Fruit fly (Drosophila melanogaster) whole organism, embryonic: ENCODE measurements around the gene CG5882.

Experiments used
- ATbp ChIP-seq: fragments of 200-800 bp; sonication (Bioruptor generic); optimal IDR thresholded peaks from 2 replicates; lab custom pipeline; 2017; ENCODE audit warnings: missing biosample characterization, mild to moderate bottlenecking, missing genetic modification characterization, missing genetic modification reagents
- Atf6 ChIP-seq: fragments of 200-800 bp; sonication (Bioruptor generic); IDR thresholded peaks from 2 replicates; pipeline ENCODE4 v1.3.6; 2022; ENCODE audit warnings: missing biosample characterization, missing genetic modification characterization
- CG10274 ChIP-seq: fragments of 200-800 bp; sonication (Bioruptor generic); optimal IDR thresholded peaks from 3 replicates; lab custom pipeline; 2017; ENCODE audit warnings: missing biosample characterization, mild to moderate bottlenecking, missing genetic modification characterization
- CG10366 ChIP-seq: fragments of 200-800 bp; sonication (Bioruptor generic); IDR thresholded peaks from 2 replicates; pipeline ENCODE4 v1.3.6; 2022; ENCODE audit warnings: missing biosample characterization, missing genetic modification characterization
- CG10462 ChIP-seq: fragments of 200-800 bp; sonication (Bioruptor generic); optimal IDR thresholded peaks from 2 replicates; lab custom pipeline; 2016; ENCODE audit warnings: missing biosample characterization, missing genetic modification characterization
- CG11695 ChIP-seq: fragments of 200-800 bp; sonication (Bioruptor generic); IDR thresholded peaks from 3 replicates; pipeline ENCODE4 v1.3.6; 2022; ENCODE audit warnings: missing biosample characterization, missing genetic modification characterization
- CG13296 ChIP-seq: fragments of 200-800 bp; sonication (Bioruptor generic); optimal IDR thresholded peaks from 3 replicates; lab custom pipeline; 2018; ENCODE audit warnings: missing biosample characterization, mild to moderate bottlenecking, missing genetic modification characterization
- CG14710 ChIP-seq: fragments of 200-800 bp; sonication (Bioruptor generic); optimal IDR thresholded peaks from 3 replicates; lab custom pipeline; 2019; ENCODE audit warnings: missing biosample characterization, mild to moderate bottlenecking, missing genetic modification characterization, moderate library complexity
- CG15269 ChIP-seq: fragments of 200-800 bp; sonication (Bioruptor generic); optimal IDR thresholded peaks from 2 replicates; lab custom pipeline; 2018; ENCODE audit warnings: missing biosample characterization, mild to moderate bottlenecking, missing genetic modification characterization, moderate library complexity
- CG16813 ChIP-seq: fragments of 200-800 bp; sonication (Bioruptor generic); IDR thresholded peaks from 3 replicates; pipeline ENCODE4 v1.3.6; 2022; ENCODE audit warnings: missing biosample characterization, missing genetic modification characterization; ENCODE audit not compliant: partially characterized antibody
- CG17359 ChIP-seq: fragments of 200-800 bp; sonication (Bioruptor generic); optimal IDR thresholded peaks from 3 replicates; lab custom pipeline; 2018; ENCODE audit warnings: missing biosample characterization, mild to moderate bottlenecking, missing genetic modification characterization, moderate library complexity
- CG18262 ChIP-seq: fragments of 200-800 bp; optimal IDR thresholded peaks from 3 replicates; lab custom pipeline; 2019; ENCODE audit warnings: missing biosample characterization, mild to moderate bottlenecking, missing genetic modification characterization, moderate library complexity
- CG2120 ChIP-seq: fragments of 200-800 bp; sonication (Bioruptor generic); optimal IDR thresholded peaks from 3 replicates; lab custom pipeline; 2016; ENCODE audit warnings: missing biosample characterization, missing genetic modification characterization
- CG2712 ChIP-seq: fragments of 200-800 bp; optimal IDR thresholded peaks from 3 replicates; lab custom pipeline; 2019; ENCODE audit warnings: missing biosample characterization, mild to moderate bottlenecking, missing genetic modification characterization, moderate library complexity
- CG33213 ChIP-seq: fragments of 200-800 bp; sonication (Bioruptor generic); optimal IDR thresholded peaks from 3 replicates; lab custom pipeline; 2016; ENCODE audit warnings: missing biosample characterization, missing genetic modification characterization
- CG34376 ChIP-seq: fragments of 200-800 bp; sonication (Bioruptor generic); optimal IDR thresholded peaks from 2 replicates; lab custom pipeline; 2018; ENCODE audit warnings: missing biosample characterization, mild to moderate bottlenecking, missing genetic modification characterization
- CG3995 ChIP-seq: fragments of 200-800 bp; sonication (Bioruptor generic); optimal IDR thresholded peaks from 3 replicates; lab custom pipeline; 2016; ENCODE audit warnings: missing biosample characterization, missing genetic modification characterization
- CG4617 ChIP-seq: fragments of 200-800 bp; sonication (Bioruptor generic); optimal IDR thresholded peaks from 3 replicates; lab custom pipeline; 2016; ENCODE audit warnings: missing biosample characterization, missing genetic modification characterization, borderline replicate concordance
- CG5180 ChIP-seq: fragments of 200-800 bp; sonication (Bioruptor generic); optimal IDR thresholded peaks from 3 replicates; lab custom pipeline; 2017; ENCODE audit warnings: missing biosample characterization, missing genetic modification characterization, mild to moderate bottlenecking, moderate library complexity, missing genetic modification reagents
- CG7745 ChIP-seq: fragments of 200-800 bp; sonication (Bioruptor generic); optimal IDR thresholded peaks from 2 replicates; lab custom pipeline; 2018; ENCODE audit warnings: missing biosample characterization, mild to moderate bottlenecking, missing genetic modification characterization, moderate library complexity
- CG7839 ChIP-seq: fragments of 200-800 bp; sonication (Bioruptor generic); optimal IDR thresholded peaks from 3 replicates; lab custom pipeline; 2018; ENCODE audit warnings: missing biosample characterization, mild to moderate bottlenecking, missing genetic modification characterization, moderate library complexity
- CG7963 ChIP-seq: fragments of 200-800 bp; sonication (Bioruptor generic); IDR thresholded peaks from 3 replicates; pipeline ENCODE4 v1.3.6; 2022; ENCODE audit warnings: missing biosample characterization, missing genetic modification characterization; ENCODE audit not compliant: partially characterized antibody
- CG8388 ChIP-seq: fragments of 200-800 bp; sonication (Bioruptor generic); optimal IDR thresholded peaks from 2 replicates; lab custom pipeline; 2019; ENCODE audit warnings: missing biosample characterization, mild to moderate bottlenecking, missing genetic modification characterization, moderate library complexity
- CoRest ChIP-seq: fragments of 200-800 bp; sonication (Bioruptor generic); optimal IDR thresholded peaks from 3 replicates; lab custom pipeline; 2018; ENCODE audit warnings: missing biosample characterization, mild to moderate bottlenecking, missing genetic modification characterization, moderate library complexity
- Dbx ChIP-seq: fragments of 200-800 bp; sonication (Bioruptor generic); IDR thresholded peaks from 3 replicates; pipeline ENCODE4 v1.3.6; 2022; ENCODE audit warnings: missing biosample characterization, missing genetic modification characterization
- Dip2 ChIP-seq: fragments of 200-800 bp; sonication (Bioruptor generic); IDR thresholded peaks from 2 replicates; pipeline ENCODE4 v1.3.6; 2022; ENCODE audit warnings: missing biosample characterization, missing genetic modification characterization
- Dip3 ChIP-seq: fragments of 200-800 bp; sonication (Bioruptor generic); optimal IDR thresholded peaks from 3 replicates; lab custom pipeline; 2016; ENCODE audit warnings: missing biosample characterization, missing genetic modification characterization
- ERR ChIP-seq: fragments of 200-800 bp; sonication (Bioruptor generic); optimal IDR thresholded peaks from 2 replicates; lab custom pipeline; 2016; ENCODE audit warnings: missing biosample characterization, missing genetic modification characterization
- Eip74EF ChIP-seq, 2 experiments: fragments of 200-800 bp in 1 of 2; fragments of >200 bp in 1 of 2; sonication (Bioruptor generic) in 1 of 2; optimal IDR thresholded peaks; 2 replicates each; lab custom pipeline; 2017 to 2019; ENCODE audit warnings: missing biosample characterization in 2 of 2, missing genetic modification characterization in 2 of 2, mild to moderate bottlenecking in 1 of 2, moderate library complexity in 1 of 2
- GATAe ChIP-seq: fragments of 200-800 bp; sonication (Bioruptor generic); conservative IDR thresholded peaks from 2 replicates; pipeline ENCODE4 v1.3.6; 2022; ENCODE audit warnings: missing biosample characterization, missing genetic modification characterization
- HHEX ChIP-seq: fragments of 200-800 bp; sonication (Bioruptor generic); optimal IDR thresholded peaks from 3 replicates; lab custom pipeline; 2017; ENCODE audit warnings: missing biosample characterization, mild to moderate bottlenecking, missing genetic modification characterization, missing genetic modification reagents
- HLH3B ChIP-seq: fragments of 200-800 bp; sonication (Bioruptor generic); IDR thresholded peaks from 2 replicates; pipeline ENCODE4 v1.3.6; 2022; ENCODE audit warnings: missing biosample characterization, missing genetic modification characterization
- HLH4C ChIP-seq: fragments of 200-800 bp; sonication (Bioruptor generic); IDR thresholded peaks from 3 replicates; pipeline ENCODE4 v1.3.6; 2022; ENCODE audit warnings: missing biosample characterization, missing genetic modification characterization; ENCODE audit not compliant: partially characterized antibody
- Med ChIP-seq: fragments of 200-800 bp; sonication (Bioruptor generic); peaks from one replicate; lab custom pipeline; 2016; ENCODE audit warnings: missing biosample characterization, missing genetic modification characterization, mild to moderate bottlenecking, inconsistent platforms, moderate library complexity
- Spps ChIP-seq: fragments of 200-800 bp; sonication (Bioruptor generic); optimal IDR thresholded peaks from 2 replicates; lab custom pipeline; 2018; ENCODE audit warnings: missing biosample characterization, mild to moderate bottlenecking, missing genetic modification characterization
- az2 ChIP-seq: fragments of 200-800 bp; sonication (Bioruptor generic); optimal IDR thresholded peaks from 3 replicates; lab custom pipeline; 2016; ENCODE audit warnings: missing biosample characterization, missing genetic modification characterization
- cad ChIP-seq: fragments of >200 bp; optimal IDR thresholded peaks from 2 replicates; lab custom pipeline; 2017; ENCODE audit warnings: missing biosample characterization, missing genetic modification characterization
- dysf ChIP-seq: fragments of 200-800 bp; sonication (Bioruptor generic); IDR thresholded peaks from 3 replicates; pipeline ENCODE4 v1.3.6; 2022; ENCODE audit warnings: missing biosample characterization, missing genetic modification characterization
- eyg ChIP-seq: fragments of 200-800 bp; sonication (Bioruptor generic); optimal IDR thresholded peaks from 3 replicates; lab custom pipeline; 2016; ENCODE audit warnings: missing biosample characterization, missing genetic modification characterization
- grn ChIP-seq: fragments of 200-800 bp; sonication (Bioruptor generic); optimal IDR thresholded peaks from 3 replicates; lab custom pipeline; 2017; ENCODE audit warnings: missing biosample characterization, missing genetic modification characterization
- hkb ChIP-seq, 2 experiments: fragments of 200-800 bp in 1 of 2; fragments of >200 bp in 1 of 2; sonication (Bioruptor generic) in 1 of 2; IDR thresholded peaks in 1 of 2; optimal IDR thresholded peaks in 1 of 2; 2 replicates each; pipeline versions ENCODE4 v1.3.6 to Lab custom; 2017 to 2022; ENCODE audit warnings: missing biosample characterization in 1 of 2, missing genetic modification characterization in 1 of 2
- jing ChIP-seq: fragments of 200-800 bp; sonication (Bioruptor generic); optimal IDR thresholded peaks from 2 replicates; lab custom pipeline; 2018; ENCODE audit warnings: missing biosample characterization, mild to moderate bottlenecking, missing genetic modification characterization
- lmd ChIP-seq: fragments of 200-800 bp; sonication (Bioruptor generic); IDR thresholded peaks from 2 replicates; pipeline ENCODE4 v1.3.6; 2022; ENCODE audit warnings: missing biosample characterization, missing genetic modification characterization
- p53 ChIP-seq: fragments of 200-800 bp; sonication (Bioruptor generic); optimal IDR thresholded peaks from 2 replicates; lab custom pipeline; 2016; ENCODE audit warnings: missing biosample characterization, missing genetic modification characterization
- sd ChIP-seq: fragments of 200-800 bp; sonication (Bioruptor generic); optimal IDR thresholded peaks from 3 replicates; lab custom pipeline; 2018; ENCODE audit warnings: missing biosample characterization, mild to moderate bottlenecking, missing genetic modification characterization, moderate library complexity
- sisA ChIP-seq: fragments of 200-800 bp; sonication (Bioruptor generic); IDR thresholded peaks from 2 replicates; pipeline ENCODE4 v1.3.6; 2022; ENCODE audit warnings: missing biosample characterization, missing genetic modification characterization
- tgo ChIP-seq: fragments of 200-800 bp; sonication (Bioruptor generic); IDR thresholded peaks from 3 replicates; pipeline ENCODE4 v1.3.6; 2022; ENCODE audit warnings: missing biosample characterization, missing genetic modification characterization
- wdn ChIP-seq: fragments of 200-800 bp; sonication (Bioruptor generic); IDR thresholded peaks from 2 replicates; pipeline ENCODE4 v1.3.6; 2022; ENCODE audit warnings: missing biosample characterization, missing genetic modification characterization

The CG5882 gene

DNA sequence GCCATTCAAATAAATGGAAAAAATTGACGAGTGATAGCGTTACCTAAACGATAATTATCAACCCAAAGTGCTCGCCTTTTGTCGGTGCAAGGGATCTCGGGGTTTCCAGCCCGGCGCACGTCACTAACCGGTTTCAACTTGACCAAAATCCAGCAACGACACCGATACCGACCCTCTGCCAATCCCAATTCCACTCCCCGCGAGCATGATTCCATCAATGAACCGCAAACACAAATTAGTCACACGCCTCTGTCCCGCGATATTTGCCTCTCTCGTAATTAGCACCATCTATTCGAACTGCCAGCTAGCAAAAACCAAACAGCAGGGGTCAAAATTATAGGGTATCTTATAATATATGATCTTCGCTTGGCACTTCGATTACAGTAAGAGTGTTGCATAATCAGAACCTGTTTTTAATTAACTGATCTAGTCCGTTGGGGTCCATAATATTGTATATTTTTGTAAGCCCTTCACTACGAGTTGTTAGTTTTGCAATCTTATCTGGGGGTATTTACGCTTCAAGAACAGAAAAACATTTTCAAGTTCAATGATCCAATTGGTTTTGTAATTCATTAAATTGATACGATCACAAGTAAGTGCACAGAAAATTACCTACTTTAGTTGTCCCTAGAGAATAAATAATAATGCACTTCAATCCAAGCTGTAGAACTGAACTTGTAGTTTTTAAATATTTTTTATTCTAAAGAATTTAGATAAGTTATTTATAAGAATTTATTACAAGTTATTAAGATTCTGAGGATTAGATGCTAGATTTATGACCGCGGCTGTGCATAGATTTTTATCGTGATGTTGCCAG is 34.8 kb downstream of the CG5882 start (continued):
- no peak for TF ChIP-seq HLH3B (GFP tag; lab: Robert Waterston, UW)
- peak; percentile 65 for TF ChIP-seq CG7839
- no peak for TF ChIP-seq CG3995 (GFP tag; lab: Kevin White, UChicago)
- peak; percentile 12 for TF ChIP-seq az2 (GFP tag; lab: Kevin White, UChicago)
- no peak for TF ChIP-seq hkb (optimal IDR thresholded peaks at IDR 0.05; lab: Kevin White, UChicago)
- 0 out of 2 replicates have a peak, but pooled peaks have one; percentile 12 for TF ChIP-seq hkb (GFP tag; IDR thresholded peaks at IDR 0.05; lab: Robert Waterston, UW)
- no peak for TF ChIP-seq sd
- no peak for TF ChIP-seq CG33213 (GFP tag; lab: Kevin White, UChicago)
- no peak for TF ChIP-seq cad
- no peak for TF ChIP-seq ERR (GFP tag; lab: Kevin White, UChicago)
- peak; percentile 68 for TF ChIP-seq CG18262 (tag; lab: Kevin White, UChicago)
- peak; percentile 14 for TF ChIP-seq CG8388
- peak; percentile 78 for TF ChIP-seq Med (GFP tag; lab: Kevin White, UChicago)
- no peak for TF ChIP-seq Dip2 (GFP tag; lab: Robert Waterston, UW)
- no peak for TF ChIP-seq jing (GFP tag; lab: Kevin White, UChicago)
- no peak for TF ChIP-seq Eip74EF (GFP tag; optimal IDR thresholded peaks at IDR 0.05; lab: Kevin White, UChicago)
- no peak for TF ChIP-seq CG7745 (tag; lab: Kevin White, UChicago)
- TF ChIP-seq CG34376 (GFP tag; lab: Kevin White, UChicago): no peak
- TF ChIP-seq CG7963 (GFP tag; lab: Robert Waterston, UW): no peak
- TF ChIP-seq HLH4C (GFP tag; lab: Robert Waterston, UW): no peak
- TF ChIP-seq CG16813 (GFP tag; lab: Robert Waterston, UW): no peak
- no peak for TF ChIP-seq CG4617 (GFP tag; lab: Kevin White, UChicago)
- TF ChIP-seq CG13296 (GFP tag; lab: Kevin White, UChicago): peak; percentile 56
- TF ChIP-seq Spps (tag; lab: Kevin White, UChicago): peak; percentile 17
- TF ChIP-seq CG2712 (tag; lab: Kevin White, UChicago): peak; percentile 48
- no peak; the same call in 1 of the 2 replicates for TF ChIP-seq CG10366 (GFP tag; lab: Robert Waterston, UW)
- TF ChIP-seq CG10462 (GFP tag; lab: Kevin White, UChicago): no peak
- peak; percentile 70 for TF ChIP-seq CG15269
- peak; percentile 21 for TF ChIP-seq Dip3 (GFP tag; lab: Kevin White, UChicago)
- peak; percentile 69 for TF ChIP-seq CG2120
- 0 out of 2 replicates have a peak, but pooled peaks have one; percentile 16 for TF ChIP-seq GATAe (GFP tag; lab: Robert Waterston, UW)
- peak; percentile 25; the same call in 1 of the 3 replicates for TF ChIP-seq tgo (GFP tag; lab: Robert Waterston, UW)
- TF ChIP-seq HHEX (GFP tag; lab: Kevin White, UChicago): peak; percentile 23
- no peak for TF ChIP-seq Atf6 (GFP tag; lab: Robert Waterston, UW)
- peak; percentile 71 for TF ChIP-seq CoRest (tag; lab: Kevin White, UChicago)
- no peak for TF ChIP-seq wdn (GFP tag; lab: Robert Waterston, UW)
- TF ChIP-seq eyg: peak; percentile 33
- TF ChIP-seq grn (GFP tag; lab: Kevin White, UChicago): peak; percentile 42
- peak; percentile 33; the same call in 1 of the 2 replicates for TF ChIP-seq lmd (GFP tag; lab: Robert Waterston, UW)
- peak; percentile 59; the same call in 2 of the 3 replicates for TF ChIP-seq dysf
- TF ChIP-seq sisA (GFP tag; lab: Robert Waterston, UW): no peak
- TF ChIP-seq CG14710: peak; percentile 39
- no peak for TF ChIP-seq CG5180 (GFP tag; lab: Kevin White, UChicago)
- TF ChIP-seq p53 (GFP tag; lab: Kevin White, UChicago): no peak
- TF ChIP-seq CG11695: peak; percentile 33; the same call in 1 of the 3 replicates
- TF ChIP-seq CG17359 (tag; lab: Kevin White, UChicago): no peak
- 0 out of 3 replicates have a peak, but pooled peaks have one; percentile 12 for TF ChIP-seq Dbx (GFP tag; lab: Robert Waterston, UW)
- TF ChIP-seq ATbp (GFP tag; lab: Kevin White, UChicago): no peak
- peak; percentile 38 for TF ChIP-seq CG10274
